Fruit fly (Drosophila melanogaster) whole organism, pupa: ENCODE measurements around the gene CG9737.

ENCODE experiments used
- CG10348 ChIP-seq: fragments of 200-800 bp; sonication (Bioruptor generic); IDR thresholded peaks from 2 replicates; pipeline ENCODE4 v1.3.6; 2022; ENCODE audit warnings: missing biosample characterization, missing genetic modification characterization
- CG12605 ChIP-seq: fragments of 200-800 bp; sonication (Bioruptor generic); IDR thresholded peaks from 2 replicates; pipeline ENCODE4 v1.3.6; 2022; ENCODE audit warnings: missing biosample characterization, missing genetic modification characterization
- CG13204 ChIP-seq: fragments of 200-800 bp; sonication (Bioruptor generic); optimal IDR thresholded peaks from 2 replicates; lab custom pipeline; 2018; ENCODE audit warnings: missing biosample characterization, mild to moderate bottlenecking, missing genetic modification characterization, moderate library complexity
- CG14655 ChIP-seq: fragments of 200-800 bp; sonication (Bioruptor generic); optimal IDR thresholded peaks from 3 replicates; lab custom pipeline; 2017; ENCODE audit warnings: mild to moderate bottlenecking, missing biosample characterization, missing genetic modification reagents, missing genetic modification characterization
- CG15710 ChIP-seq: fragments of 200-800 bp; sonication (Bioruptor generic); optimal IDR thresholded peaks from 2 replicates; lab custom pipeline; 2018; ENCODE audit warnings: missing biosample characterization, mild to moderate bottlenecking, missing genetic modification characterization, moderate library complexity
- CG17806 ChIP-seq: fragments of 200-800 bp; sonication (Bioruptor generic); optimal IDR thresholded peaks from 2 replicates; lab custom pipeline; 2018; ENCODE audit warnings: missing biosample characterization, mild to moderate bottlenecking, missing genetic modification characterization, moderate library complexity
- CG32121 ChIP-seq: fragments of 200-800 bp; sonication (Bioruptor generic); IDR thresholded peaks from 2 replicates; pipeline ENCODE4 v1.3.6; 2022; ENCODE audit warnings: missing biosample characterization, missing genetic modification characterization
- CG34367 ChIP-seq: fragments of 200-800 bp; sonication (Bioruptor generic); optimal IDR thresholded peaks from 2 replicates; lab custom pipeline; 2018; ENCODE audit warnings: missing biosample characterization, mild to moderate bottlenecking, missing genetic modification characterization
- CG4496 ChIP-seq: fragments of 200-800 bp; sonication (Bioruptor generic); IDR thresholded peaks from 3 replicates; pipeline ENCODE4 v1.3.6; 2022; ENCODE audit warnings: missing biosample characterization, missing genetic modification characterization
- CG8159 ChIP-seq: fragments of 200-800 bp; sonication (Bioruptor generic); optimal IDR thresholded peaks from 3 replicates; lab custom pipeline; 2018; ENCODE audit warnings: missing biosample characterization, mild to moderate bottlenecking, missing genetic modification characterization, moderate library complexity
- CG8301 ChIP-seq: fragments of 200-800 bp; sonication (Bioruptor generic); optimal IDR thresholded peaks from 2 replicates; lab custom pipeline; 2018; ENCODE audit warnings: missing biosample characterization, mild to moderate bottlenecking, missing genetic modification characterization
- CG9948 ChIP-seq: fragments of 200-800 bp; sonication (Bioruptor generic); optimal IDR thresholded peaks from 2 replicates; lab custom pipeline; 2018; ENCODE audit warnings: missing biosample characterization, mild to moderate bottlenecking, missing genetic modification characterization, moderate library complexity
- D1 ChIP-seq: fragments of 200-800 bp; sonication (Bioruptor generic); optimal IDR thresholded peaks from 2 replicates; lab custom pipeline; 2018; ENCODE audit warnings: missing biosample characterization, mild to moderate bottlenecking, missing genetic modification characterization, moderate library complexity
- EcR ChIP-seq: fragments of 200-800 bp; sonication (Bioruptor generic); optimal IDR thresholded peaks from 3 replicates; lab custom pipeline; 2019; ENCODE audit warnings: missing biosample characterization, missing genetic modification characterization, mild to moderate bottlenecking, moderate library complexity, missing genetic modification reagents
- Ets98B ChIP-seq: fragments of 200-800 bp; sonication (Bioruptor generic); IDR thresholded peaks from 2 replicates; pipeline ENCODE4 v1.3.6; 2022; ENCODE audit warnings: missing biosample characterization, missing genetic modification characterization
- Pif1A ChIP-seq: fragments of 200-800 bp; sonication (Bioruptor generic); optimal IDR thresholded peaks from 3 replicates; lab custom pipeline; 2016; ENCODE audit warnings: missing biosample characterization, missing genetic modification characterization
- Pif1B ChIP-seq: fragments of 200-800 bp; sonication (Bioruptor generic); optimal IDR thresholded peaks from 3 replicates; lab custom pipeline; 2016; ENCODE audit warnings: missing biosample characterization, missing genetic modification characterization
- Snoo ChIP-seq: fragments of 200-800 bp; sonication (Bioruptor generic); optimal IDR thresholded peaks from 3 replicates; lab custom pipeline; 2017; ENCODE audit warnings: missing biosample characterization, mild to moderate bottlenecking, missing genetic modification characterization, inconsistent platforms
- fd96Ca ChIP-seq: fragments of 200-800 bp; sonication (Bioruptor generic); IDR thresholded peaks from 3 replicates; pipeline ENCODE4 v1.3.6; 2022; ENCODE audit warnings: missing biosample characterization, missing genetic modification characterization
- gl ChIP-seq: fragments of 200-800 bp; sonication (Bioruptor generic); optimal IDR thresholded peaks from 2 replicates; lab custom pipeline; 2018; ENCODE audit warnings: missing biosample characterization, mild to moderate bottlenecking, missing genetic modification characterization
- rn ChIP-seq: fragments of 200-800 bp; sonication (Bioruptor generic); IDR thresholded peaks from 2 replicates; pipeline ENCODE4 v1.3.6; 2022; ENCODE audit warnings: missing biosample characterization, missing genetic modification characterization

Gene CG9737

dm6 chr3R:30209648-30210047, 33.5 kb downstream of the CG9737 start, which contains the start of gene Anp:
Anp (plus strand) TSS chr3R:30209948.
- TF ChIP-seq CG8301 (tag; lab: Kevin White, UChicago), result no peak
- TF ChIP-seq CG8159, result no peak
- no peak for TF ChIP-seq Snoo (tag; lab: Kevin White, UChicago)
- TF ChIP-seq CG14655 (GFP tag; lab: Kevin White, UChicago), result no peak

dm6 chr3R:30208766-30209484, 34.2 kb downstream of the CG9737 start, which contains the start of gene RpS7:
RpS7 (minus strand) TSS chr3R:30209020.
- TF ChIP-seq CG17806 (tag; lab: Kevin White, UChicago) (no peak), CG14655 (GFP tag; lab: Kevin White, UChicago) (peak; percentile 25), Pif1B (GFP tag; lab: Kevin White, UChicago) (peak; percentile 62), CG32121 (GFP tag; lab: Robert Waterston, UW) (peak; percentile 62), EcR (GFP tag; lab: Kevin White, UChicago) (no peak), rn (GFP tag; lab: Robert Waterston, UW) (0 out of 2 replicates have a peak, but pooled peaks have one; percentile 23), Snoo (tag; lab: Kevin White, UChicago) (peak; percentile 80), Ets98B (GFP tag; lab: Robert Waterston, UW) (peak; percentile 60), CG34367 (tag; lab: Kevin White, UChicago) (peak; percentile 65), Pif1A (GFP tag; lab: Kevin White, UChicago) (peak; percentile 58), D1 (tag; lab: Kevin White, UChicago) (no peak), CG15710 (tag; lab: Kevin White, UChicago) (peak; percentile 45), CG9948 (tag; lab: Kevin White, UChicago) (peak; percentile 18), CG13204 (GFP tag; lab: Kevin White, UChicago) (peak; percentile 55), CG10348 (GFP tag; lab: Robert Waterston, UW) (no peak), CG8301 (tag; lab: Kevin White, UChicago) (peak; percentile 32), CG4496 (peak; percentile 85), gl (tag; lab: Kevin White, UChicago) (peak; percentile 73), CG12605 (GFP tag; lab: Robert Waterston, UW) (peak; percentile 59; the same call in 1 of the 2 replicates), fd96Ca (GFP tag; lab: Robert Waterston, UW) (no peak), CG8159 (peak; percentile 44)

- TF ChIP-seq CG13204 (GFP tag; lab: Kevin White, UChicago) (no peak), CG9948 (tag; lab: Kevin White, UChicago) (no peak), CG15710 (tag; lab: Kevin White, UChicago) (no peak), EcR (GFP tag; lab: Kevin White, UChicago) (no peak), CG17806 (tag; lab: Kevin White, UChicago) (no peak), CG34367 (tag; lab: Kevin White, UChicago) (no peak), gl (tag; lab: Kevin White, UChicago) (no peak), CG4496 (no peak), Pif1A (GFP tag; lab: Kevin White, UChicago) (no peak), CG8159 (no peak), rn (GFP tag; lab: Robert Waterston, UW) (no peak), Snoo (tag; lab: Kevin White, UChicago) (no peak)
- TF ChIP-seq, all 21 proteins: peak for 0
Measured at dm6 chr3R:30208011-30208410, 35.1 kb downstream of the CG9737 start.

- TF ChIP-seq CG9948 (tag; lab: Kevin White, UChicago) (no peak), EcR (GFP tag; lab: Kevin White, UChicago) (no peak), CG15710 (tag; lab: Kevin White, UChicago) (no peak), Pif1A (GFP tag; lab: Kevin White, UChicago) (no peak), CG8301 (tag; lab: Kevin White, UChicago) (no peak), CG32121 (GFP tag; lab: Robert Waterston, UW) (no peak), fd96Ca (GFP tag; lab: Robert Waterston, UW) (no peak), Pif1B (GFP tag; lab: Kevin White, UChicago) (no peak), rn (GFP tag; lab: Robert Waterston, UW) (no peak), D1 (tag; lab: Kevin White, UChicago) (no peak), Snoo (tag; lab: Kevin White, UChicago) (no peak), CG10348 (GFP tag; lab: Robert Waterston, UW) (no peak), CG8159 (no peak), CG4496 (no peak), gl (tag; lab: Kevin White, UChicago) (no peak), CG12605 (GFP tag; lab: Robert Waterston, UW) (no peak), CG34367 (tag; lab: Kevin White, UChicago) (no peak), Ets98B (GFP tag; lab: Robert Waterston, UW) (no peak)
Measured at dm6 chr3R:30205946-30206345, 37.2 kb downstream of the CG9737 start.

dm6 chr3R:30204004-30204603, 39.0 kb downstream of the CG9737 start:
- TF ChIP-seq CG4496 (no peak), fd96Ca (GFP tag; lab: Robert Waterston, UW) (no peak), gl (tag; lab: Kevin White, UChicago) (no peak), EcR (GFP tag; lab: Kevin White, UChicago) (no peak)
